Fruit fly (Drosophila melanogaster) whole organism, embryonic: ENCODE measurements around the gene Ras85D.

Experiments
- Abd-B ChIP-seq: fragments of 200-800 bp; sonication (Bioruptor generic); optimal IDR thresholded peaks from 2 replicates; lab custom pipeline; 2018; ENCODE audit warnings: missing biosample characterization, mild to moderate bottlenecking, missing genetic modification characterization, moderate library complexity
- Asciz ChIP-seq: fragments of 200-800 bp; sonication (Bioruptor generic); optimal IDR thresholded peaks from 2 replicates; lab custom pipeline; 2017; ENCODE audit warnings: missing biosample characterization, mild to moderate bottlenecking, missing genetic modification characterization, missing genetic modification reagents
- CG10462 ChIP-seq: fragments of 200-800 bp; sonication (Bioruptor generic); optimal IDR thresholded peaks from 2 replicates; lab custom pipeline; 2016; ENCODE audit warnings: missing biosample characterization, missing genetic modification characterization
- CG11093 ChIP-seq: fragments of 200-800 bp; sonication (Bioruptor generic); IDR thresholded peaks from 3 replicates; pipeline ENCODE4 v1.3.6; 2022; ENCODE audit warnings: missing biosample characterization, missing genetic modification characterization
- CG11695 ChIP-seq: fragments of 200-800 bp; sonication (Bioruptor generic); IDR thresholded peaks from 3 replicates; pipeline ENCODE4 v1.3.6; 2022; ENCODE audit warnings: missing biosample characterization, missing genetic modification characterization
- CG12104 ChIP-seq: fragments of 200-800 bp; sonication (Bioruptor generic); optimal IDR thresholded peaks from 3 replicates; lab custom pipeline; 2016; ENCODE audit warnings: missing biosample characterization, missing genetic modification characterization
- CG12744 ChIP-seq: fragments of 200-800 bp; sonication (Bioruptor generic); optimal IDR thresholded peaks from 2 replicates; lab custom pipeline; 2016; ENCODE audit warnings: missing biosample characterization, missing genetic modification characterization
- CG12942 ChIP-seq: fragments of 200-800 bp; sonication (Bioruptor generic); optimal IDR thresholded peaks from 3 replicates; lab custom pipeline; 2016; ENCODE audit warnings: missing biosample characterization, missing genetic modification characterization
- CG13287 ChIP-seq: fragments of 200-800 bp; sonication (Bioruptor generic); IDR thresholded peaks from 2 replicates; pipeline ENCODE4 v1.3.6; 2022; ENCODE audit warnings: missing biosample characterization, missing genetic modification characterization; ENCODE audit not compliant: partially characterized antibody
- CG14710 ChIP-seq: fragments of 200-800 bp; sonication (Bioruptor generic); optimal IDR thresholded peaks from 3 replicates; lab custom pipeline; 2019; ENCODE audit warnings: missing biosample characterization, mild to moderate bottlenecking, missing genetic modification characterization, moderate library complexity
- CG15601 ChIP-seq: fragments of 200-800 bp; sonication (Bioruptor generic); optimal IDR thresholded peaks from 3 replicates; lab custom pipeline; 2019; ENCODE audit warnings: missing biosample characterization, mild to moderate bottlenecking, missing genetic modification characterization, moderate library complexity
- CG17829 ChIP-seq: fragments of 200-800 bp; optimal IDR thresholded peaks from 2 replicates; lab custom pipeline; 2019; ENCODE audit warnings: missing biosample characterization, mild to moderate bottlenecking, missing genetic modification characterization, moderate library complexity
- CG3407 ChIP-seq: fragments of 200-800 bp; sonication (Bioruptor generic); optimal IDR thresholded peaks from 2 replicates; lab custom pipeline; 2018; ENCODE audit warnings: missing biosample characterization, mild to moderate bottlenecking, missing genetic modification characterization
- CG34376 ChIP-seq: fragments of 200-800 bp; sonication (Bioruptor generic); optimal IDR thresholded peaks from 2 replicates; lab custom pipeline; 2018; ENCODE audit warnings: missing biosample characterization, mild to moderate bottlenecking, missing genetic modification characterization
- CG4328 ChIP-seq: fragments of 200-800 bp; sonication (Bioruptor generic); optimal IDR thresholded peaks from 3 replicates; lab custom pipeline; 2017; ENCODE audit warnings: missing biosample characterization, missing genetic modification reagents, missing genetic modification characterization
- CG7372 ChIP-seq: fragments of 200-800 bp; sonication (Bioruptor generic); IDR thresholded peaks from 2 replicates; pipeline ENCODE4 v1.3.6; 2022; ENCODE audit warnings: missing biosample characterization, missing genetic modification characterization
- CG7786 ChIP-seq: fragments of 200-800 bp; sonication (Bioruptor generic); optimal IDR thresholded peaks from 2 replicates; lab custom pipeline; 2016; ENCODE audit warnings: missing biosample characterization, missing genetic modification characterization
- Dek ChIP-seq: fragments of 200-800 bp; sonication (Bioruptor generic); optimal IDR thresholded peaks from 3 replicates; lab custom pipeline; 2019; ENCODE audit warnings: missing biosample characterization, mild to moderate bottlenecking, missing genetic modification characterization, moderate library complexity
- Dfd ChIP-seq, 2 experiments: fragments of >200 bp; optimal IDR thresholded peaks; 2 replicates each; lab custom pipeline; 2017; ENCODE audit warnings: missing biosample characterization in 2 of 2, missing genetic modification characterization in 2 of 2
- Doc3 ChIP-seq: fragments of 200-800 bp; sonication (Bioruptor generic); IDR thresholded peaks from 3 replicates; pipeline ENCODE4 v1.3.6; 2022; ENCODE audit warnings: missing biosample characterization, missing genetic modification characterization; ENCODE audit not compliant: partially characterized antibody
- Dp ChIP-seq: fragments of 200-800 bp; sonication (Bioruptor generic); optimal IDR thresholded peaks from 2 replicates; lab custom pipeline; 2018; ENCODE audit warnings: missing biosample characterization, mild to moderate bottlenecking, missing genetic modification characterization, moderate library complexity
- Ets65A ChIP-seq: fragments of 200-800 bp; sonication (Bioruptor generic); peaks from one replicate; lab custom pipeline; 2016; ENCODE audit warnings: missing biosample characterization, missing genetic modification characterization
- Hr39 ChIP-seq: fragments of >200 bp; optimal IDR thresholded peaks from 2 replicates; lab custom pipeline; 2017
- Hr51 ChIP-seq, 2 experiments: fragments of 200-800 bp; sonication (Bioruptor generic); optimal IDR thresholded peaks; 2 replicates in 1 of 2; 3 replicates in 1 of 2; lab custom pipeline; 2016 to 2018; ENCODE audit warnings: missing biosample characterization in 2 of 2, missing genetic modification characterization in 2 of 2, mild to moderate bottlenecking in 1 of 2, moderate library complexity in 1 of 2
- Max ChIP-seq: fragments of 200-800 bp; sonication (Bioruptor generic); optimal IDR thresholded peaks from 2 replicates; lab custom pipeline; 2016; ENCODE audit warnings: missing biosample characterization, mild to moderate bottlenecking, missing genetic modification characterization
- Meics ChIP-seq: fragments of 200-800 bp; sonication (Bioruptor generic); optimal IDR thresholded peaks from 2 replicates; lab custom pipeline; 2017; ENCODE audit warnings: missing biosample characterization, mild to moderate bottlenecking, missing genetic modification characterization
- NfI ChIP-seq: fragments of 200-800 bp; sonication (Bioruptor generic); optimal IDR thresholded peaks from 3 replicates; lab custom pipeline; 2018; ENCODE audit warnings: missing biosample characterization, mild to moderate bottlenecking, missing genetic modification characterization, moderate library complexity
- Opbp ChIP-seq: fragments of 200-800 bp; sonication (Bioruptor generic); IDR thresholded peaks from 3 replicates; pipeline ENCODE4 v1.3.6; 2022; ENCODE audit warnings: missing biosample characterization, missing genetic modification characterization; ENCODE audit not compliant: partially characterized antibody
- Rx ChIP-seq: fragments of 200-800 bp; sonication (Bioruptor generic); IDR thresholded peaks from 2 replicates; pipeline ENCODE4 v1.3.6; 2022; ENCODE audit warnings: missing biosample characterization, missing genetic modification characterization
- Sox100B ChIP-seq: fragments of 200-800 bp; sonication (Bioruptor generic); optimal IDR thresholded peaks from 3 replicates; lab custom pipeline; 2018; ENCODE audit warnings: missing biosample characterization, mild to moderate bottlenecking, missing genetic modification characterization
- Spps ChIP-seq: fragments of 200-800 bp; sonication (Bioruptor generic); optimal IDR thresholded peaks from 2 replicates; lab custom pipeline; 2018; ENCODE audit warnings: missing biosample characterization, mild to moderate bottlenecking, missing genetic modification characterization
- TFAM ChIP-seq: fragments of 200-800 bp; sonication (Bioruptor generic); optimal IDR thresholded peaks from 2 replicates; lab custom pipeline; 2017; ENCODE audit warnings: missing biosample characterization, missing genetic modification characterization, inconsistent platforms
- Trl ChIP-seq, 3 experiments: fragments of >200 bp in 2 of 3; fragments of 200-800 bp in 1 of 3; sonication (Bioruptor generic) in 1 of 3; optimal IDR thresholded peaks; 2 replicates in 1 of 3; 3 replicates in 2 of 3; lab custom pipeline; 2016 to 2017; ENCODE audit warnings: missing biosample characterization in 1 of 3, missing genetic modification characterization in 1 of 3
- ab ChIP-seq: fragments of 200-800 bp; sonication (Bioruptor generic); optimal IDR thresholded peaks from 2 replicates; lab custom pipeline; 2016; ENCODE audit warnings: missing biosample characterization, missing genetic modification characterization
- ac ChIP-seq: fragments of 200-800 bp; sonication (Bioruptor generic); optimal IDR thresholded peaks from 3 replicates; lab custom pipeline; 2017; ENCODE audit warnings: missing biosample characterization, mild to moderate bottlenecking, missing genetic modification characterization
- ato ChIP-seq: fragments of 200-800 bp; sonication (Bioruptor generic); IDR thresholded peaks from 2 replicates; pipeline ENCODE4 v1.3.6; 2022; ENCODE audit warnings: missing biosample characterization, missing genetic modification characterization; ENCODE audit not compliant: partially characterized antibody
- bowl ChIP-seq: fragments of 200-800 bp; sonication (Bioruptor generic); IDR thresholded peaks from 2 replicates; pipeline ENCODE4 v1.3.6; 2022; ENCODE audit warnings: missing biosample characterization, missing genetic modification characterization
- cg ChIP-seq: fragments of 200-800 bp; sonication (Bioruptor generic); optimal IDR thresholded peaks from 3 replicates; lab custom pipeline; 2019; ENCODE audit warnings: missing biosample characterization, mild to moderate bottlenecking, missing genetic modification characterization, moderate library complexity
- dm ChIP-seq: fragments of 200-800 bp; sonication (Bioruptor generic); optimal IDR thresholded peaks from 3 replicates; lab custom pipeline; 2016; ENCODE audit warnings: missing biosample characterization, missing genetic modification characterization
- ind ChIP-seq: fragments of 200-800 bp; sonication (Bioruptor generic); optimal IDR thresholded peaks from 3 replicates; lab custom pipeline; 2016; ENCODE audit warnings: missing biosample characterization, missing genetic modification characterization
- jigr1 ChIP-seq: fragments of 200-800 bp; sonication (Bioruptor generic); IDR thresholded peaks from 3 replicates; pipeline ENCODE4 v1.3.6; 2022; ENCODE audit warnings: missing biosample characterization, missing genetic modification characterization
- kni ChIP-seq: fragments of 200-800 bp; sonication (Bioruptor generic); optimal IDR thresholded peaks from 3 replicates; lab custom pipeline; 2017; ENCODE audit warnings: mild to moderate bottlenecking, missing biosample characterization, missing genetic modification reagents, missing genetic modification characterization
- lbe ChIP-seq: fragments of 200-800 bp; sonication (Bioruptor generic); optimal IDR thresholded peaks from 2 replicates; lab custom pipeline; 2016; ENCODE audit warnings: missing biosample characterization, mild to moderate bottlenecking, missing genetic modification characterization
- run ChIP-seq: fragments of 200-800 bp; sonication (Bioruptor generic); optimal IDR thresholded peaks from 3 replicates; lab custom pipeline; 2018; ENCODE audit warnings: missing biosample characterization, mild to moderate bottlenecking, missing genetic modification characterization
- sc ChIP-seq, 3 experiments: fragments of >200 bp in 2 of 3; fragments of 200-800 bp in 1 of 3; sonication (Bioruptor generic) in 1 of 3; optimal IDR thresholded peaks; 2 replicates in 2 of 3; 3 replicates in 1 of 3; lab custom pipeline; 2017; ENCODE audit warnings: mild to moderate bottlenecking in 1 of 3, missing biosample characterization in 1 of 3, missing genetic modification characterization in 1 of 3, missing genetic modification reagents in 1 of 3
- sens-2 ChIP-seq: fragments of 200-800 bp; sonication (Bioruptor generic); IDR thresholded peaks from 2 replicates; pipeline ENCODE4 v1.3.6; 2022; ENCODE audit warnings: missing biosample characterization, missing genetic modification characterization
- so ChIP-seq: fragments of 200-800 bp; sonication (Bioruptor generic); IDR thresholded peaks from 3 replicates; pipeline ENCODE4 v1.3.6; 2022; ENCODE audit warnings: missing biosample characterization, missing genetic modification characterization
- tap ChIP-seq: fragments of 200-800 bp; optimal IDR thresholded peaks from 3 replicates; lab custom pipeline; 2019; ENCODE audit warnings: missing biosample characterization, mild to moderate bottlenecking, missing genetic modification characterization, moderate library complexity
- tin ChIP-seq: fragments of 200-800 bp; sonication (Bioruptor generic); optimal IDR thresholded peaks from 3 replicates; lab custom pipeline; 2016; ENCODE audit warnings: missing biosample characterization, missing genetic modification characterization
- usp ChIP-seq: fragments of >200 bp; optimal IDR thresholded peaks from 2 replicates; lab custom pipeline; 2017; ENCODE audit warnings: missing biosample characterization, missing genetic modification characterization
- zf30C ChIP-seq: fragments of 200-800 bp; sonication (Bioruptor generic); optimal IDR thresholded peaks from 3 replicates; lab custom pipeline; 2018; ENCODE audit warnings: missing biosample characterization, mild to moderate bottlenecking, missing genetic modification characterization

Ras85D gene

dm6 chr3R:9529913-9530312 is 17.0 kb upstream of the Ras85D start (continued):
- TF ChIP-seq CG12744 (GFP tag; lab: Kevin White, UChicago) (no peak), CG7372 (GFP tag; lab: Robert Waterston, UW) (no peak), run (peak; percentile 34), CG15601 (tag; lab: Kevin White, UChicago) (no peak), Dek (tag; lab: Kevin White, UChicago) (peak; percentile 3), CG3407 (GFP tag; lab: Kevin White, UChicago) (no peak), Opbp (GFP tag; lab: Robert Waterston, UW) (no peak), CG12104 (GFP tag; lab: Kevin White, UChicago) (no peak), Dp (GFP tag; lab: Kevin White, UChicago) (no peak), Doc3 (no peak), CG34376 (GFP tag; lab: Kevin White, UChicago) (no peak), Sox100B (GFP tag; lab: Kevin White, UChicago) (peak; percentile 2), CG11093 (no peak), Max (GFP tag; lab: Kevin White, UChicago) (no peak), Rx (GFP tag; lab: Robert Waterston, UW) (no peak), TFAM (no peak), Hr51 (GFP tag; optimal IDR thresholded peaks at IDR 0.05; lab: Kevin White, UChicago) (no peak), ind (GFP tag; lab: Kevin White, UChicago) (no peak), Spps (peak; percentile 1), usp (GFP tag; lab: Kevin White, UChicago) (no peak), ato (GFP tag; lab: Robert Waterston, UW) (no peak), CG13287 (no peak), so (GFP tag; lab: Robert Waterston, UW) (no peak; the same call in 2 of the 3 replicates), CG4328 (GFP tag; lab: Kevin White, UChicago) (no peak), sc (optimal IDR thresholded peaks at IDR 0.05; lab: Kevin White, UChicago) (no peak), sc (GFP tag; optimal IDR thresholded peaks at IDR 0.05; lab: Kevin White, UChicago) (no peak), kni (peak; percentile 26), CG17829 (tag; lab: Kevin White, UChicago) (no peak), CG11695 (no peak), lbe (GFP tag; lab: Kevin White, UChicago) (no peak), tap (no peak), Abd-B (GFP tag; lab: Kevin White, UChicago) (no peak), jigr1 (no peak), Asciz (peak; percentile 30), CG7786 (GFP tag; lab: Kevin White, UChicago) (no peak), tin (GFP tag; lab: Kevin White, UChicago) (no peak), zf30C (no peak), bowl (GFP tag; lab: Robert Waterston, UW) (no peak), NfI (GFP tag; lab: Kevin White, UChicago) (peak; percentile 10), ab (GFP tag; lab: Kevin White, UChicago) (no peak), cg (GFP tag; lab: Kevin White, UChicago) (peak; percentile 15), dm (GFP tag; lab: Kevin White, UChicago) (no peak), Hr39 (lab: Kevin White, UChicago) (no peak), CG12942 (no peak), ac (no peak), CG14710 (tag; lab: Kevin White, UChicago) (no peak), Ets65A (GFP tag; lab: Kevin White, UChicago) (peak; percentile 80), Trl (optimal IDR thresholded peaks at IDR 0.05; lab: Kevin White, UChicago) (no peak), Trl (GFP tag; optimal IDR thresholded peaks at IDR 0.05; lab: Kevin White, UChicago) (no peak), Dfd (GFP tag; optimal IDR thresholded peaks at IDR 0.05; lab: Kevin White, UChicago) (no peak), sens-2 (no peak), CG10462 (no peak), Meics (no peak)
